Worm (Caenorhabditis elegans): ENCODE measurements around the gene F01D5.2.

The F01D5.2 gene

ce11 chrII:14006210-14006609 lies 7.3 kb upstream of the F01D5.2 start, which contains the start of gene F01D5.6:
TSS of gene F01D5.6 (plus strand) at chrII:14006510.
- TF ChIP-seq repo-1 (tag; optimal IDR thresholded peaks at IDR 0.05) (no peak), sdz-38 (tag; optimal IDR thresholded peaks at IDR 0.05) (no peak), mel-28 (tag; optimal IDR thresholded peaks at IDR 0.05; ENCODE audit: borderline replicate concordance) (no peak), die-1 (tag; optimal IDR thresholded peaks at IDR 0.05) (no peak), him-1 (tag; optimal IDR thresholded peaks at IDR 0.05) (no peak), athp-1 (tag; optimal IDR thresholded peaks at IDR 0.05) (no peak), akir-1 (GFP tag; optimal IDR thresholded peaks at IDR 0.05) (no peak), madf-3 (GFP tag; IDR thresholded peaks at IDR 0.05) (no peak), zfh-2 (GFP tag; conservative IDR thresholded peaks at IDR 0.05) (no peak), nfya-1 (tag; optimal IDR thresholded peaks at IDR 0.05; ENCODE audit: borderline replicate concordance, insufficient read depth) (no peak), let-526 (GFP tag; IDR thresholded peaks at IDR 0.05) (no peak), lsl-1 (GFP tag; optimal IDR thresholded peaks at IDR 0.05) (no peak)

- TF ChIP-seq hmg-1.2 (GFP tag; IDR thresholded peaks at IDR 0.05) (peak; percentile 62), F37B4.10 (GFP tag; IDR thresholded peaks at IDR 0.05) (no peak), athp-1 (tag; optimal IDR thresholded peaks at IDR 0.05) (no peak), egl-18 (GFP tag; IDR thresholded peaks at IDR 0.05) (no peak), Y53F4B.3 (GFP tag; IDR thresholded peaks at IDR 0.05) (no peak), hlh-26 (GFP tag; conservative IDR thresholded peaks at IDR 0.05) (no peak)
These were observed 6.3 kb upstream of the F01D5.2 start for ce11 chrII:14005183-14005582.

ce11 chrII:14004770-14005169 lies 5.9 kb upstream of the F01D5.2 start:
- TF ChIP-seq ztf-3 (GFP tag; optimal IDR thresholded peaks at IDR 0.05) (no peak), ceh-27 (GFP tag; optimal IDR thresholded peaks at IDR 0.05) (no peak), tbx-9 (tag; optimal IDR thresholded peaks at IDR 0.05; ENCODE audit: borderline replicate concordance) (no peak), attf-3 (GFP tag; conservative IDR thresholded peaks at IDR 0.05) (no peak), snpc-1.3 (tag; optimal IDR thresholded peaks at IDR 0.05; ENCODE audit: insufficient read depth) (no peak), nfya-2 (GFP tag; IDR thresholded peaks at IDR 0.05) (no peak), lsl-1 (GFP tag; optimal IDR thresholded peaks at IDR 0.05) (no peak), F52B5.7 (tag; optimal IDR thresholded peaks at IDR 0.05) (no peak), bed-2 (GFP tag; IDR thresholded peaks at IDR 0.05) (no peak), ztf-22 (GFP tag; optimal IDR thresholded peaks at IDR 0.05) (no peak), nfyb-1 (GFP tag; IDR thresholded peaks at IDR 0.05) (no peak), Y53F4B.3 (GFP tag; IDR thresholded peaks at IDR 0.05) (no peak), lin-40 (tag; optimal IDR thresholded peaks at IDR 0.05) (no peak), zfh-2 (GFP tag; conservative IDR thresholded peaks at IDR 0.05) (no peak; the same call in 1 of the 2 replicates), madf-8 (GFP tag; conservative IDR thresholded peaks at IDR 0.05) (no peak), hmg-1.2 (GFP tag; IDR thresholded peaks at IDR 0.05) (no peak)

- TF ChIP-seq ama-1 (optimal IDR thresholded peaks at IDR 0.05) (no peak), ama-1 (GFP tag; optimal IDR thresholded peaks at IDR 0.05) (no peak), snpc-4 (GFP tag; optimal IDR thresholded peaks at IDR 0.05) (no peak), snpc-4 (tag; optimal IDR thresholded peaks at IDR 0.05) (peak in 3 of 4 experiments; percentile 74 to 78 (median 76))
These were observed 5.1 kb upstream of the F01D5.2 start for ce11 chrII:14003821-14004430.

Measured in whole organism, young adult.